Worm (Caenorhabditis elegans): ENCODE data around the gene ZK470.2.

ZK470.2 gene

DNA sequence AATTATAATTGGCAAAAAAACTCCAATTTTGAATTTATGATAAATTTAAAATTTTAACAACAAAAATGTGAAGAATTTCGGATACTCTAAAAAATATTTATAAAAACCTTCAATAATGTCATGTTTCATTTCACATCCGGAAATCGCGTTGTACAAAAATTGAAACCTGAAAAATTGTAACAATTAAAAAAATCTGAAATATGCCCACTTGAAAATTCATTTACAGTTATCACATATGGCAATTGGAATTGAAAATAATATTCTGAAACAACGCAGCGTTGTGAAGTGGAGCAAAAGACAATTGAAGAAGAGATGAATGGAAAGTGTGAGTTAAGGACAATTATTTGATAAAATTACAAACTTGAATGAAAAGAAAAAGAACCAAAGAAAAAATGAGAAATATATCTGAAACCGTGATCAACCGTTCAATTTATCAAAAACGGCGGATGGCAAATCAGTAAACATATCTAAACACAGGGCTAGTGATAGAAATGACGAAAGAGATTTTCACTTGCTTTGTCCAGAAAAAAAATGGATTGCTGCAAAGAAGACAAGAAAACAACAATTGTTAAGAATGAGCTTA lies 13.6 kb downstream of the ZK470.2 start (continued):
- TF ChIP-seq mes-4 (tag; optimal IDR thresholded peaks at IDR 0.05) (no peak), nfyb-1 (GFP tag; IDR thresholded peaks at IDR 0.05) (no peak; the same call in 1 of the 2 replicates), him-1 (tag; optimal IDR thresholded peaks at IDR 0.05) (no peak), atf-7 (tag; optimal IDR thresholded peaks at IDR 0.05) (no peak), efl-1 (GFP tag; optimal IDR thresholded peaks at IDR 0.05) (no peak), hmg-1.2 (GFP tag; IDR thresholded peaks at IDR 0.05) (no peak), nfya-2 (GFP tag; IDR thresholded peaks at IDR 0.05) (no peak), C06A6.2 (GFP tag; conservative IDR thresholded peaks at IDR 0.05) (no peak), madf-6 (GFP tag; IDR thresholded peaks at IDR 0.05) (0 out of 2 replicates have a peak, but pooled peaks have one; percentile 21), F10E7.11 (tag; optimal IDR thresholded peaks at IDR 0.05) (no peak), F55B11.4 (tag; optimal IDR thresholded peaks at IDR 0.05; ENCODE audit: borderline replicate concordance, insufficient read depth) (no peak), snpc-4 (GFP tag; optimal IDR thresholded peaks at IDR 0.05) (no peak), snpc-4 (tag; optimal IDR thresholded peaks at IDR 0.05) (no peak), madf-8 (GFP tag; conservative IDR thresholded peaks at IDR 0.05) (no peak), repo-1 (tag; optimal IDR thresholded peaks at IDR 0.05) (peak; percentile 69), aptf-3 (GFP tag; IDR thresholded peaks at IDR 0.05) (no peak), F23B12.7 (tag; optimal IDR thresholded peaks at IDR 0.05; ENCODE audit: insufficient read depth) (no peak), lsl-1 (GFP tag; optimal IDR thresholded peaks at IDR 0.05) (no peak), pha-4 (tag; optimal IDR thresholded peaks at IDR 0.05) (no peak), rec-8 (tag; optimal IDR thresholded peaks at IDR 0.05) (no peak), dox-1 (GFP tag; IDR thresholded peaks at IDR 0.05) (no peak), nhr-90 (tag; optimal IDR thresholded peaks at IDR 0.05) (no peak), attf-3 (GFP tag; conservative IDR thresholded peaks at IDR 0.05) (no peak), hsf-1 (GFP tag; IDR thresholded peaks at IDR 0.05) (no peak), lin-35 (GFP tag; optimal IDR thresholded peaks at IDR 0.05) (no peak), ama-1 (optimal IDR thresholded peaks at IDR 0.05) (no peak), ama-1 (GFP tag; optimal IDR thresholded peaks at IDR 0.05) (peak in 1 of 2 experiments; percentile 41), egrh-3 (GFP tag; IDR thresholded peaks at IDR 0.05) (no peak), dpff-1 (tag; optimal IDR thresholded peaks at IDR 0.05) (peak; percentile 49), ceh-27 (GFP tag; optimal IDR thresholded peaks at IDR 0.05) (no peak), somi-1 (GFP tag; optimal IDR thresholded peaks at IDR 0.05) (no peak), zim-3 (tag; optimal IDR thresholded peaks at IDR 0.05) (no peak), cebp-1 (GFP tag; IDR thresholded peaks at IDR 0.05) (no peak), cebp-1 (tag; optimal IDR thresholded peaks at IDR 0.05) (peak; percentile 39), fkh-3 (tag; optimal IDR thresholded peaks at IDR 0.05) (no peak), athp-1 (tag; optimal IDR thresholded peaks at IDR 0.05) (no peak), mel-28 (tag; optimal IDR thresholded peaks at IDR 0.05; ENCODE audit: borderline replicate concordance) (no peak), aptf-2 (GFP tag; conservative IDR thresholded peaks at IDR 0.05) (no peak), F49E8.2 (tag; optimal IDR thresholded peaks at IDR 0.05; ENCODE audit: insufficient read depth) (no peak), ccch-3 (GFP tag; optimal IDR thresholded peaks at IDR 0.05) (no peak), rpc-1 (optimal IDR thresholded peaks at IDR 0.05) (no peak), rpc-1 (tag; optimal IDR thresholded peaks at IDR 0.05) (no peak), chd-7 (tag; optimal IDR thresholded peaks at IDR 0.05) (no peak), B0019.2 (GFP tag; conservative IDR thresholded peaks at IDR 0.05) (no peak), snpc-3.4 (tag; optimal IDR thresholded peaks at IDR 0.05) (no peak), bed-1 (GFP tag; IDR thresholded peaks at IDR 0.05) (no peak), ztf-22 (GFP tag; optimal IDR thresholded peaks at IDR 0.05) (no peak), snpc-1.3 (tag; optimal IDR thresholded peaks at IDR 0.05; ENCODE audit: insufficient read depth) (no peak), attf-6 (GFP tag; IDR thresholded peaks at IDR 0.05) (no peak; the same call in 1 of the 2 replicates)

All from whole organism, young adult.